Worm (Caenorhabditis elegans) whole organism, mixed stage, embryonic: ENCODE measurements around the gene C29E4.14.

Source experiments
- cnd-1 ChIP-seq: fragments of 200-800 bp; sonication (Bioruptor generic); optimal IDR thresholded peaks from 2 replicates; lab custom pipeline; 2018; ENCODE audit warnings: mild to moderate bottlenecking, missing genetic modification characterization, missing compliant biosample characterization
- elt-1 ChIP-seq: sonication (generic microtip); optimal IDR thresholded peaks from 2 replicates; lab custom pipeline; 2017; ENCODE audit warnings: missing genetic modification characterization, mild to moderate bottlenecking, missing compliant biosample characterization, antibody characterized with exemption, moderate library complexity, borderline replicate concordance; ENCODE audit not compliant: insufficient read depth
- ham-2 ChIP-seq: fragments of 200-800 bp; sonication (Bioruptor generic); optimal IDR thresholded peaks from 2 replicates; lab custom pipeline; 2018; ENCODE audit warnings: mild to moderate bottlenecking, missing genetic modification characterization, missing compliant biosample characterization
- lsy-2 ChIP-seq: fragments of 150-350 bp; optimal IDR thresholded peaks from 2 replicates; lab custom pipeline; 2014; ENCODE audit warnings: missing biosample characterization, missing genetic modification characterization
- mab-5 ChIP-seq: fragments of 150-350 bp; optimal IDR thresholded peaks from 2 replicates; lab custom pipeline; 2014; ENCODE audit warnings: missing biosample characterization, missing genetic modification characterization
- unc-39 ChIP-seq: fragments of 150-350 bp; optimal IDR thresholded peaks from 2 replicates; lab custom pipeline; 2014; ENCODE audit warnings: missing biosample characterization, missing genetic modification characterization
- ztf-11 ChIP-seq: fragments of 150-350 bp; optimal IDR thresholded peaks from 2 replicates; lab custom pipeline; 2014; ENCODE audit warnings: missing biosample characterization, missing genetic modification characterization

- no peak for TF ChIP-seq mab-5
- TF ChIP-seq ztf-11: no peak
- no peak for TF ChIP-seq elt-1 (tag; lab: Kevin White, UChicago)
- no peak for TF ChIP-seq unc-39 (tag; lab: Kevin White, UChicago)
- no peak for TF ChIP-seq cnd-1 (tag; lab: Kevin White, UChicago)
- TF ChIP-seq lsy-2 (tag; lab: Kevin White, UChicago): no peak
- TF ChIP-seq ham-2: no peak
These were observed 46.4 kb upstream of the C29E4.14 start, which contains the start of gene tyr-1 for ce11 chrIII:7873481-7873880.
